Fruit fly (Drosophila melanogaster): ENCODE measurements around the gene Gr64e.

Gr64e gene

dm6 chr3L:4070221-4070995 lies 38.5 kb downstream of the Gr64e start (continued):
- TF ChIP-seq Lpt (GFP tag; optimal IDR thresholded peaks at IDR 0.05) = no peak
- TF ChIP-seq CG7271 (tag; optimal IDR thresholded peaks at IDR 0.05) = peak; percentile 30
- TF ChIP-seq CTCF (GFP tag; optimal IDR thresholded peaks at IDR 0.05) = no peak
- TF ChIP-seq Xrp1 (GFP tag; IDR thresholded peaks at IDR 0.05) = peak; percentile 90
- no peak for TF ChIP-seq CG7963 (GFP tag; IDR thresholded peaks at IDR 0.05; ENCODE audit: partially characterized antibody)
- TF ChIP-seq Bteb2 (GFP tag; optimal IDR thresholded peaks at IDR 0.05) = peak; percentile 76
- TF ChIP-seq CG1233 (GFP tag; optimal IDR thresholded peaks at IDR 0.05) = peak; percentile 69
- TF ChIP-seq ci (GFP tag; IDR thresholded peaks at IDR 0.05) = peak; percentile 98
- TF ChIP-seq Atf3 (GFP tag; optimal IDR thresholded peaks at IDR 0.05) = peak; percentile 76
- peak; percentile 6 for TF ChIP-seq Hey (tag; optimal IDR thresholded peaks at IDR 0.05)
- no peak for TF ChIP-seq pan (optimal IDR thresholded peaks at IDR 0.05)
- TF ChIP-seq pan (GFP tag; optimal IDR thresholded peaks at IDR 0.05 in 1 of 2, IDR thresholded peaks at IDR 0.05 in 1 of 2) = peak in 1 of 2 experiments; percentile 94
- TF ChIP-seq pb (GFP tag; optimal IDR thresholded peaks at IDR 0.05) = peak; percentile 88
- no peak for TF ChIP-seq kay (GFP tag; optimal IDR thresholded peaks at IDR 0.05)
- peak; percentile 83 for TF ChIP-seq CG11093 (GFP tag; IDR thresholded peaks at IDR 0.05)
- peak; percentile 86 for TF ChIP-seq CG8089 (GFP tag; optimal IDR thresholded peaks at IDR 0.05)
- peak; percentile 78 for TF ChIP-seq CG6272 (GFP tag; IDR thresholded peaks at IDR 0.05)
- TF ChIP-seq Hr3 (GFP tag; optimal IDR thresholded peaks at IDR 0.05) = peak; percentile 77
- peak; percentile 74; the same call in 1 of the 2 replicates for TF ChIP-seq ham (GFP tag; IDR thresholded peaks at IDR 0.05)
- TF ChIP-seq CG15073 (GFP tag; optimal IDR thresholded peaks at IDR 0.05) = peak; percentile 37
- no peak for TF ChIP-seq Elba2 (GFP tag; optimal IDR thresholded peaks at IDR 0.05)
- peak; percentile 81 for TF ChIP-seq bowl (GFP tag; IDR thresholded peaks at IDR 0.05)
- no peak for TF ChIP-seq insv (GFP tag; optimal IDR thresholded peaks at IDR 0.05)
- peak; percentile 93 for TF ChIP-seq sob (GFP tag; IDR thresholded peaks at IDR 0.05)
- no peak for TF ChIP-seq prd (optimal IDR thresholded peaks at IDR 0.05)
- TF ChIP-seq prd (GFP tag; IDR thresholded peaks at IDR 0.05) = peak; percentile 92
- peak in 1 of 2 experiments; percentile 32 for TF ChIP-seq Hr78 (GFP tag; optimal IDR thresholded peaks at IDR 0.05)
- peak; percentile 70; the same call in 1 of the 2 replicates for TF ChIP-seq aop (GFP tag; IDR thresholded peaks at IDR 0.05)
- TF ChIP-seq Mes4 (GFP tag; optimal IDR thresholded peaks at IDR 0.05) = peak; percentile 79
- peak; percentile 29 for TF ChIP-seq CG5180 (GFP tag; optimal IDR thresholded peaks at IDR 0.05)
- peak; percentile 94 for TF ChIP-seq tgo (GFP tag; IDR thresholded peaks at IDR 0.05)
- TF ChIP-seq CG13624 (GFP tag; optimal IDR thresholded peaks at IDR 0.05) = peak; percentile 94
- TF ChIP-seq emc (GFP tag; optimal IDR thresholded peaks at IDR 0.05) = peak; percentile 84
- peak; percentile 39 for TF ChIP-seq sima (GFP tag; optimal IDR thresholded peaks at IDR 0.05)
- TF ChIP-seq pnt (GFP tag; optimal IDR thresholded peaks at IDR 0.05) = peak; percentile 84
- TF ChIP-seq Oaz (GFP tag; IDR thresholded peaks at IDR 0.05) = peak; percentile 90
- peak; percentile 87 for TF ChIP-seq CG7556 (GFP tag; optimal IDR thresholded peaks at IDR 0.05)
- TF ChIP-seq gsb-n (tag; optimal IDR thresholded peaks at IDR 0.05) = peak; percentile 71
- peak; percentile 93 for TF ChIP-seq sisA (GFP tag; IDR thresholded peaks at IDR 0.05)
- TF ChIP-seq Scr (GFP tag; IDR thresholded peaks at IDR 0.05; ENCODE audit: partially characterized antibody) = no peak
- peak; percentile 97 for TF ChIP-seq CG11456 (GFP tag; IDR thresholded peaks at IDR 0.05)
- peak; percentile 66 for TF ChIP-seq NK7.1 (GFP tag; optimal IDR thresholded peaks at IDR 0.05)
- peak; percentile 45 for TF ChIP-seq zen (tag; optimal IDR thresholded peaks at IDR 0.05)
- peak; percentile 94 for TF ChIP-seq CG17328 (GFP tag; IDR thresholded peaks at IDR 0.05)
- peak; percentile 96 for TF ChIP-seq vvl (GFP tag; IDR thresholded peaks at IDR 0.05)
- TF ChIP-seq jing (GFP tag; optimal IDR thresholded peaks at IDR 0.05) = peak; percentile 84
- peak; percentile 73 for TF ChIP-seq MBD-R2 (GFP tag; IDR thresholded peaks at IDR 0.05)
- peak; percentile 92 for TF ChIP-seq CG15269 (tag; optimal IDR thresholded peaks at IDR 0.05)
- no peak for TF ChIP-seq unc-4 (GFP tag; IDR thresholded peaks at IDR 0.05; ENCODE audit: partially characterized antibody)

All from whole organism, embryonic.